Fruit fly (Drosophila melanogaster) whole organism, wandering third instar larva: ENCODE results near the gene IFT57.

Experiments
- Abd-B ChIP-seq: fragments of >200 bp; optimal IDR thresholded peaks from 2 replicates; lab custom pipeline; 2017; ENCODE audit warnings: missing biosample characterization, missing genetic modification characterization
- Dfd ChIP-seq: fragments of >200 bp; optimal IDR thresholded peaks from 2 replicates; lab custom pipeline; 2017; ENCODE audit warnings: missing biosample characterization, missing genetic modification characterization
- Hr78 ChIP-seq: fragments of >200 bp; optimal IDR thresholded peaks from 2 replicates; lab custom pipeline; 2017; ENCODE audit warnings: missing biosample characterization, missing genetic modification characterization
- OdsH ChIP-seq: fragments of 200-800 bp; sonication (Bioruptor generic); optimal IDR thresholded peaks from 2 replicates; lab custom pipeline; 2016; ENCODE audit warnings: missing biosample characterization, mild to moderate bottlenecking, missing genetic modification characterization
- dl ChIP-seq, 2 experiments: fragments of 175-275, 200-275 bp in 1 of 2; fragments of 200-275 bp in 1 of 2; sonication (Bioruptor generic); optimal IDR thresholded peaks; lab custom pipeline; 2018; ENCODE audit warnings: mild to moderate bottlenecking in 2 of 2, missing biosample characterization in 2 of 2, missing genetic modification characterization in 2 of 2, moderate library complexity in 2 of 2; ENCODE audit not compliant: partially characterized antibody in 2 of 2, insufficient read depth in 1 of 2
- pan ChIP-seq: fragments of >200 bp; optimal IDR thresholded peaks from 2 replicates; lab custom pipeline; 2017
- psq ChIP-seq: fragments of 200-800 bp; sonication (Bioruptor generic); optimal IDR thresholded peaks from 3 replicates; lab custom pipeline; 2017; ENCODE audit warnings: missing biosample characterization, mild to moderate bottlenecking, missing genetic modification characterization, moderate library complexity
- tai ChIP-seq: sonication (Bioruptor generic); optimal IDR thresholded peaks from 2 replicates; lab custom pipeline; 2016; ENCODE audit warnings: missing biosample characterization, missing genetic modification characterization
- usp ChIP-seq: fragments of >200 bp; optimal IDR thresholded peaks from 2 replicates; lab custom pipeline; 2017; ENCODE audit warnings: missing biosample characterization, missing genetic modification characterization

dm6 chr2L:3485506-3485905 lies 45.1 kb upstream of the IFT57 start:
- TF ChIP-seq OdsH (GFP tag; lab: Kevin White, UChicago) (no peak), usp (GFP tag; lab: Kevin White, UChicago) (no peak), psq (GFP tag; lab: Kevin White, UChicago) (no peak), Dfd (no peak), pan (lab: Kevin White, UChicago) (no peak), Hr78 (GFP tag; lab: Kevin White, UChicago) (no peak), Abd-B (no peak), dl (GFP tag; optimal IDR thresholded peaks at IDR 0.05; lab: Kevin White, UChicago; ENCODE audit: insufficient read depth in 1 of 2, partially characterized antibody in 2 of 2) (no peak), tai (GFP tag; lab: Kevin White, UChicago) (no peak)
